Worm (Caenorhabditis elegans) whole organism, L2 larva: ENCODE results near the gene sna-2.
A peak's percentile ranks its signal among the peaks of the same experiment; 100 is the strongest.

ENCODE experiments used
- C34F6.9 ChIP-seq: fragments of 150-350 bp; optimal IDR thresholded peaks from 2 replicates; lab custom pipeline; 2014; ENCODE audit warnings: missing biosample characterization, missing genetic modification characterization
- F13H6.1 ChIP-seq: sonication (generic microtip); optimal IDR thresholded peaks from 2 replicates; lab custom pipeline; 2016; ENCODE audit warnings: missing genetic modification characterization, missing compliant biosample characterization
- R02D3.7 ChIP-seq: fragments of 150-350 bp; optimal IDR thresholded peaks from 2 replicates; lab custom pipeline; 2014; ENCODE audit warnings: missing biosample characterization, missing genetic modification characterization
- Y55F3AM.14 ChIP-seq: fragments of 200-800 bp; sonication (Bioruptor generic); optimal IDR thresholded peaks from 2 replicates; lab custom pipeline; 2018; ENCODE audit warnings: mild to moderate bottlenecking, missing genetic modification characterization, missing compliant biosample characterization
- alr-1 ChIP-seq: fragments of 150-350 bp; optimal IDR thresholded peaks from 2 replicates; lab custom pipeline; 2014; ENCODE audit warnings: missing biosample characterization, missing genetic modification characterization
- aly-2 ChIP-seq: fragments of 150-350 bp; optimal IDR thresholded peaks from 2 replicates; lab custom pipeline; 2014; ENCODE audit warnings: missing biosample characterization, missing genetic modification characterization
- ama-1 ChIP-seq: fragments of 150-350 bp; optimal IDR thresholded peaks from 2 replicates; lab custom pipeline; 2018; ENCODE audit warnings: inconsistent platforms
- blmp-1 ChIP-seq: sonication (generic microtip); optimal IDR thresholded peaks from 2 replicates; lab custom pipeline; 2017; ENCODE audit warnings: missing genetic modification characterization, mild to moderate bottlenecking, missing compliant biosample characterization, antibody characterized with exemption, moderate library complexity; ENCODE audit not compliant: insufficient read depth
- ceh-16 ChIP-seq: fragments of 150-350 bp; optimal IDR thresholded peaks from 2 replicates; lab custom pipeline; 2014; ENCODE audit warnings: missing biosample characterization, missing genetic modification characterization
- ceh-82 ChIP-seq: fragments of 150-350 bp; optimal IDR thresholded peaks from 2 replicates; lab custom pipeline; 2014; ENCODE audit warnings: missing biosample characterization, missing genetic modification characterization
- crh-2 ChIP-seq: sonication (generic microtip); optimal IDR thresholded peaks from 2 replicates; lab custom pipeline; 2017; ENCODE audit warnings: missing biosample characterization, missing genetic modification characterization
- dmd-4 ChIP-seq: sonication (generic microtip); optimal IDR thresholded peaks from 2 replicates; lab custom pipeline; 2017; ENCODE audit warnings: missing biosample characterization, missing genetic modification characterization
- egl-27 ChIP-seq: sonication (generic microtip); optimal IDR thresholded peaks from 3 replicates; lab custom pipeline; 2017; ENCODE audit warnings: missing biosample characterization, missing genetic modification reagents, missing genetic modification characterization
- elt-1 ChIP-seq: fragments of 150-350 bp; optimal IDR thresholded peaks from 2 replicates; lab custom pipeline; 2014; ENCODE audit warnings: missing biosample characterization, missing genetic modification characterization
- elt-3 ChIP-seq: sonication (generic microtip); optimal IDR thresholded peaks from 2 replicates; lab custom pipeline; 2017; ENCODE audit warnings: missing biosample characterization, missing genetic modification characterization
- fos-1 ChIP-seq: fragments of 150-350 bp; optimal IDR thresholded peaks from 2 replicates; lab custom pipeline; 2014; ENCODE audit warnings: missing biosample characterization, missing genetic modification characterization
- gmeb-1 ChIP-seq: fragments of 150-350 bp; optimal IDR thresholded peaks from 2 replicates; lab custom pipeline; 2014; ENCODE audit warnings: missing biosample characterization, missing genetic modification characterization
- lin-11 ChIP-seq: fragments of 150-350 bp; sonication (generic microtip); optimal IDR thresholded peaks from 2 replicates; lab custom pipeline; 2014; ENCODE audit warnings: missing biosample characterization, missing genetic modification characterization, inconsistent platforms, mixed read lengths
- lin-13 ChIP-seq: fragments of 150-350 bp; optimal IDR thresholded peaks from 2 replicates; lab custom pipeline; 2014; ENCODE audit warnings: missing biosample characterization, missing genetic modification reagents, missing genetic modification characterization
- lin-39 ChIP-seq: fragments of 150-350 bp; optimal IDR thresholded peaks from 2 replicates; lab custom pipeline; 2014; ENCODE audit warnings: missing biosample characterization, missing genetic modification reagents, missing genetic modification characterization
- lsy-2 ChIP-seq, 2 experiments: fragments of 150-350 bp in 1 of 2; sonication (generic microtip) in 1 of 2; optimal IDR thresholded peaks; 2 replicates each; lab custom pipeline; 2014 to 2017; ENCODE audit warnings: missing biosample characterization in 2 of 2, missing genetic modification characterization in 2 of 2
- mab-5 ChIP-seq: fragments of 150-350 bp; optimal IDR thresholded peaks from 2 replicates; lab custom pipeline; 2014; ENCODE audit warnings: missing biosample characterization, missing genetic modification characterization
- mbf-1 ChIP-seq: sonication (generic microtip); optimal IDR thresholded peaks from 2 replicates; lab custom pipeline; 2017; ENCODE audit warnings: missing biosample characterization, missing genetic modification characterization
- mdl-1 ChIP-seq, 2 experiments: fragments of 150-350 bp in 1 of 2; sonication (generic microtip) in 1 of 2; optimal IDR thresholded peaks; 2 replicates each; lab custom pipeline; 2017; ENCODE audit warnings: missing biosample characterization in 2 of 2, missing genetic modification characterization in 2 of 2
- nhr-10 ChIP-seq: sonication (generic microtip); optimal IDR thresholded peaks from 2 replicates; lab custom pipeline; 2017; ENCODE audit warnings: missing biosample characterization, missing genetic modification characterization
- nhr-11 ChIP-seq: fragments of 150-350 bp; optimal IDR thresholded peaks from 2 replicates; lab custom pipeline; 2014; ENCODE audit warnings: missing biosample characterization, missing genetic modification characterization
- nhr-12 ChIP-seq: fragments of 150-350 bp; optimal IDR thresholded peaks from 2 replicates; lab custom pipeline; 2014; ENCODE audit warnings: missing biosample characterization, missing genetic modification characterization
- nhr-129 ChIP-seq: fragments of 150-350 bp; optimal IDR thresholded peaks from 2 replicates; lab custom pipeline; 2014; ENCODE audit warnings: missing biosample characterization, missing genetic modification characterization
- nhr-21 ChIP-seq: fragments of 150-350 bp; optimal IDR thresholded peaks from 2 replicates; lab custom pipeline; 2014; ENCODE audit warnings: missing biosample characterization, missing genetic modification characterization
- nhr-23 ChIP-seq: fragments of 150-350 bp; optimal IDR thresholded peaks from 2 replicates; lab custom pipeline; 2014; ENCODE audit warnings: missing biosample characterization, missing genetic modification reagents, missing genetic modification characterization
- nhr-237 ChIP-seq: fragments of 150-350 bp; optimal IDR thresholded peaks from 2 replicates; lab custom pipeline; 2014; ENCODE audit warnings: missing biosample characterization, missing genetic modification characterization
- nhr-25 ChIP-seq: fragments of 150-350 bp; sonication (generic microtip); optimal IDR thresholded peaks from 3 replicates; lab custom pipeline; 2014; ENCODE audit warnings: missing biosample characterization, missing genetic modification characterization
- nhr-6 ChIP-seq: fragments of 150-350 bp; optimal IDR thresholded peaks from 2 replicates; lab custom pipeline; 2014; ENCODE audit warnings: missing biosample characterization, missing genetic modification characterization
- nhr-77 ChIP-seq: fragments of 150-350 bp; optimal IDR thresholded peaks from 2 replicates; lab custom pipeline; 2014; ENCODE audit warnings: missing biosample characterization, missing genetic modification characterization
- peb-1 ChIP-seq: fragments of 150-350 bp; optimal IDR thresholded peaks from 2 replicates; lab custom pipeline; 2014; ENCODE audit warnings: missing biosample characterization, missing genetic modification characterization
- sem-4 ChIP-seq: fragments of 150-350 bp; optimal IDR thresholded peaks from 2 replicates; lab custom pipeline; 2014; ENCODE audit warnings: missing biosample characterization, missing genetic modification reagents, missing genetic modification characterization
- skn-1 ChIP-seq: sonication (generic microtip); optimal IDR thresholded peaks from 2 replicates; lab custom pipeline; 2017; ENCODE audit warnings: missing biosample characterization, missing genetic modification characterization
- sma-3 ChIP-seq: sonication (generic microtip); optimal IDR thresholded peaks from 2 replicates; lab custom pipeline; 2016; ENCODE audit warnings: missing genetic modification reagents, missing genetic modification characterization, missing compliant biosample characterization
- sma-9 ChIP-seq, 2 experiments: fragments of 150-350 bp in 1 of 2; sonication (generic microtip) in 1 of 2; optimal IDR thresholded peaks; 2 replicates each; lab custom pipeline; 2014 to 2016; ENCODE audit warnings: missing genetic modification characterization in 2 of 2, mild to moderate bottlenecking in 1 of 2, missing biosample characterization in 1 of 2, missing compliant biosample characterization in 1 of 2, missing genetic modification reagents in 1 of 2, moderate library complexity in 1 of 2
- snpc-4 ChIP-seq: fragments of 150-350 bp; optimal IDR thresholded peaks from 2 replicates; lab custom pipeline; 2014; ENCODE audit warnings: missing biosample characterization, missing genetic modification characterization
- unc-39 ChIP-seq: fragments of 150-350 bp; optimal IDR thresholded peaks from 2 replicates; lab custom pipeline; 2014; ENCODE audit warnings: missing biosample characterization, missing genetic modification characterization
- unc-55 ChIP-seq: fragments of 150-350 bp; sonication (generic microtip); optimal IDR thresholded peaks from 3 replicates; lab custom pipeline; 2014; ENCODE audit warnings: missing biosample characterization, missing genetic modification reagents, missing genetic modification characterization
- unc-62 ChIP-seq: fragments of 150-350 bp; optimal IDR thresholded peaks from 2 replicates; lab custom pipeline; 2014; ENCODE audit warnings: missing biosample characterization, missing genetic modification reagents, missing genetic modification characterization
- ztf-11 ChIP-seq: sonication (generic microtip); optimal IDR thresholded peaks from 2 replicates; lab custom pipeline; 2017; ENCODE audit warnings: missing biosample characterization, missing genetic modification characterization
- ztf-4 ChIP-seq: fragments of 150-350 bp; optimal IDR thresholded peaks from 2 replicates; lab custom pipeline; 2014; ENCODE audit warnings: missing biosample characterization, missing genetic modification characterization

The sna-2 gene

DNA sequence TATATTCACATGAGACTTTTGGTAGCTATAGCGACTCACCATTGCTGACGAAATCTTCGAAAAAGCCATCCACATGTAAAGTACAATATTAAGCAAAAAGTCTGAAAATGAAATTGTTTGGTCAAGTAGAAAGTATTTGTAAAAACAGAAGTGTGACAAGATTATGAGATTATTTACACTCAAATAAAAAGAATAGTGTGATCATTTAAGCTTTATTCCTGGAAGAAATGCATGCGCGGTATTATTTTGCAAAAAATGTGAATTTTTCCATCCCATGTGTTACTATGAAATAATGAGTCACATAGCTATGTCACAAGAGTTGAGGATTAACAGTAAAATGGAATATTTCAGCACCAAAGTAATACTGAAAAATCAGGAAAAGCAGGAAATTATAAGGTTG lies 33.2 kb upstream of the sna-2 start, which contains the start of gene dct-15:
dct-15 (minus strand) TSS at position 101 of the 400 bp plus-strand sequence.
- TF ChIP-seq sma-3 (no peak), nhr-25 (tag; lab: Kevin White, UChicago) (no peak), elt-1 (no peak), unc-39 (no peak), Y55F3AM.14 (GFP tag; lab: Kevin White, UChicago) (no peak), lin-11 (tag; lab: Kevin White, UChicago) (no peak), unc-55 (GFP tag; lab: Kevin White, UChicago) (no peak), lin-39 (no peak), egl-27 (tag; lab: Kevin White, UChicago) (no peak), alr-1 (tag; lab: Kevin White, UChicago) (no peak), nhr-12 (no peak), C34F6.9 (tag; lab: Kevin White, UChicago) (no peak), mbf-1 (tag; lab: Kevin White, UChicago) (no peak), R02D3.7 (tag; lab: Kevin White, UChicago) (no peak), ztf-11 (tag; lab: Kevin White, UChicago) (no peak), lsy-2 (tag; optimal IDR thresholded peaks at IDR 0.05; lab: Kevin White, UChicago) (no peak), crh-2 (tag; lab: Kevin White, UChicago) (no peak), sem-4 (tag; lab: Kevin White, UChicago) (no peak)
- TF ChIP-seq, all 48 proteins: peak for 0

- TF ChIP-seq F13H6.1 (tag; lab: Kevin White, UChicago) = peak; percentile 79
- no peak for TF ChIP-seq elt-3 (tag; lab: Kevin White, UChicago)
- TF ChIP-seq nhr-21 = peak; percentile 9
- TF ChIP-seq nhr-25 (tag; lab: Kevin White, UChicago) = peak; percentile 65
- TF ChIP-seq elt-1 = no peak
- peak; percentile 58 for TF ChIP-seq C34F6.9 (tag; lab: Kevin White, UChicago)
- TF ChIP-seq mbf-1 (tag; lab: Kevin White, UChicago) = no peak
- TF ChIP-seq lsy-2 (tag; optimal IDR thresholded peaks at IDR 0.05; lab: Kevin White, UChicago) = peak in 1 of 2 experiments; percentile 67
- TF ChIP-seq blmp-1 (tag; lab: Kevin White, UChicago) = peak; percentile 37
- peak; percentile 88 for TF ChIP-seq sma-9 (GFP tag; optimal IDR thresholded peaks at IDR 0.05; lab: Kevin White, UChicago)
- TF ChIP-seq sma-9 (tag; optimal IDR thresholded peaks at IDR 0.05; lab: Kevin White, UChicago) = no peak
- peak; percentile 16 for TF ChIP-seq mab-5 (tag; lab: Kevin White, UChicago)
- TF ChIP-seq egl-27 (tag; lab: Kevin White, UChicago) = peak; percentile 22
- no peak for TF ChIP-seq dmd-4
- peak; percentile 8 for TF ChIP-seq nhr-6
- peak; percentile 81 for TF ChIP-seq crh-2 (tag; lab: Kevin White, UChicago)
- peak; percentile 62 for TF ChIP-seq nhr-129
- TF ChIP-seq sma-3 = peak; percentile 60
- TF ChIP-seq nhr-11 = no peak
- TF ChIP-seq gmeb-1 (tag; lab: Kevin White, UChicago) = peak; percentile 52
- peak in 1 of 2 experiments; percentile 28 for TF ChIP-seq mdl-1 (tag; optimal IDR thresholded peaks at IDR 0.05; lab: Kevin White, UChicago)
- TF ChIP-seq peb-1 (tag; lab: Kevin White, UChicago) = no peak
- TF ChIP-seq lin-11 (tag; lab: Kevin White, UChicago) = no peak
- peak; percentile 51 for TF ChIP-seq lin-13 (GFP tag; lab: Kevin White, UChicago)
- peak; percentile 85 for TF ChIP-seq fos-1 (tag; lab: Kevin White, UChicago)
- no peak for TF ChIP-seq ztf-11 (tag; lab: Kevin White, UChicago)
Observed at ce11 chrIV:9803544-9803943, 26.1 kb upstream of the sna-2 start.

DNA sequence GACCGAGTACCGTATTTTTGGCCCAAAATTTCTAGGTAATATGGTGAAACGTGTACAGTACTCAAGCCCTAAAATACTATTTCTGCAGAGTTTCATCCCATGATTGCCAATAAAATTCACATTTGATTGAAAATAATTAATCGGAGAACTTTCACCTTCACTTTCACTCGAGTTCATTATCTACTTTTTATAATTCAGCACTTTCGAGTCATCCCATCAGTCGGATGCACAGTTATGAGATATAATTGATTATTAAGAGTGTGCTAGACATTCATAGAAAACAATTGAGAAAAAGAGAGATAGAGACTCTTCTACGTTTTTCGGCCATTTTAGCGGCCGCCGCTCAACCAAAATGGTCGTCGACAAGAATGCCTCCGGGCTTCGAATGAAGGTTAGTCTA lies 25.3 kb upstream of the sna-2 start, which contains the start of gene fat-3:
fat-3 (plus strand) TSS at position 313 of the 400 bp plus-strand sequence.
- TF ChIP-seq egl-27 (tag; lab: Kevin White, UChicago) (no peak), R02D3.7 (tag; lab: Kevin White, UChicago) (no peak), nhr-21 (no peak), crh-2 (tag; lab: Kevin White, UChicago) (peak; percentile 33), ztf-11 (tag; lab: Kevin White, UChicago) (no peak), nhr-23 (no peak), fos-1 (tag; lab: Kevin White, UChicago) (peak; percentile 72), Y55F3AM.14 (GFP tag; lab: Kevin White, UChicago) (no peak), ceh-82 (tag; lab: Kevin White, UChicago) (no peak), dmd-4 (no peak), lin-39 (no peak), aly-2 (tag; lab: Kevin White, UChicago) (no peak), sma-9 (GFP tag; optimal IDR thresholded peaks at IDR 0.05; lab: Kevin White, UChicago) (peak; percentile 62), sma-9 (tag; optimal IDR thresholded peaks at IDR 0.05; lab: Kevin White, UChicago) (no peak), skn-1 (tag; lab: Kevin White, UChicago) (no peak), nhr-25 (tag; lab: Kevin White, UChicago) (no peak), nhr-237 (tag; lab: Kevin White, UChicago) (no peak), nhr-12 (no peak), F13H6.1 (tag; lab: Kevin White, UChicago) (peak; percentile 1), nhr-10 (tag; lab: Kevin White, UChicago) (no peak), snpc-4 (no peak), nhr-11 (no peak), lsy-2 (tag; optimal IDR thresholded peaks at IDR 0.05; lab: Kevin White, UChicago) (peak in 1 of 2 experiments; percentile 24), nhr-77 (no peak), ceh-16 (tag; lab: Kevin White, UChicago) (no peak), unc-62 (GFP tag; lab: Kevin White, UChicago) (no peak), ztf-4 (no peak), mab-5 (tag; lab: Kevin White, UChicago) (no peak), ama-1 (lab: Kevin White, UChicago) (no peak), nhr-6 (no peak), C34F6.9 (tag; lab: Kevin White, UChicago) (peak; percentile 30), sem-4 (tag; lab: Kevin White, UChicago) (no peak), gmeb-1 (tag; lab: Kevin White, UChicago) (no peak), blmp-1 (tag; lab: Kevin White, UChicago) (peak; percentile 91)
